Worm (Caenorhabditis elegans): Measurements from ENCODE around the gene Y43C5A.7.
A peak's percentile ranks its signal among the peaks of the same experiment; 100 is the strongest.

The Y43C5A.7 gene

ce11 chrIV:10252350-10252792, 24.7 kb upstream of the Y43C5A.7 start (continued):
- TF ChIP-seq hif-1 (tag; optimal IDR thresholded peaks at IDR 0.05) (peak; percentile 33 to 83), ceh-82 (tag; optimal IDR thresholded peaks at IDR 0.05) (no peak), fos-1 (tag; optimal IDR thresholded peaks at IDR 0.05) (peak; percentile 16), snpc-1.2 (GFP tag; IDR thresholded peaks at IDR 0.05) (no peak), sdz-12 (GFP tag; optimal IDR thresholded peaks at IDR 0.05) (no peak), mdl-1 (tag; optimal IDR thresholded peaks at IDR 0.05) (peak; percentile 71 to 99), hmg-1.1 (GFP tag; IDR thresholded peaks at IDR 0.05) (peak; percentile 91), lin-13 (GFP tag; optimal IDR thresholded peaks at IDR 0.05) (peak; percentile 56), ceh-32 (tag; optimal IDR thresholded peaks at IDR 0.05; ENCODE audit: poor library complexity) (no peak), unc-39 (tag; optimal IDR thresholded peaks at IDR 0.05) (no peak), aha-1 (tag) (peak; percentile 99), F26F4.8 (GFP tag; conservative IDR thresholded peaks at IDR 0.05) (no peak), hlh-11 (tag; optimal IDR thresholded peaks at IDR 0.05) (peak; percentile 96), skn-1 (tag; optimal IDR thresholded peaks at IDR 0.05) (no peak), ZK337.2 (GFP tag; IDR thresholded peaks at IDR 0.05) (no peak), nhr-10 (tag; optimal IDR thresholded peaks at IDR 0.05) (peak; percentile 79), set-16 (GFP tag; IDR thresholded peaks at IDR 0.05) (peak; percentile 90), nhr-111 (GFP tag; optimal IDR thresholded peaks at IDR 0.05) (no peak), unc-130 (GFP tag; optimal IDR thresholded peaks at IDR 0.05) (no peak), zip-2 (tag; optimal IDR thresholded peaks at IDR 0.05) (no peak), D1046.2 (GFP tag; IDR thresholded peaks at IDR 0.05) (no peak), mes-2 (tag; optimal IDR thresholded peaks at IDR 0.05; ENCODE audit: poor library complexity, severe bottlenecking) (peak; percentile 70), dmd-8 (GFP tag; IDR thresholded peaks at IDR 0.05) (no peak), daf-19 (GFP tag; conservative IDR thresholded peaks at IDR 0.05) (no peak), unc-62 (GFP tag; optimal IDR thresholded peaks at IDR 0.05 in 1 of 2) (peak in 1 of 2 experiments; percentile 100), unc-62 (tag; optimal IDR thresholded peaks at IDR 0.05) (no peak), lin-38 (GFP tag; IDR thresholded peaks at IDR 0.05) (peak; percentile 56), zfp-3 (GFP tag; conservative IDR thresholded peaks at IDR 0.05) (0 out of 2 replicates have a peak, but pooled peaks have one; percentile 50), php-3 (GFP tag; IDR thresholded peaks at IDR 0.05) (peak; percentile 45; the same call in 1 of the 2 replicates), daf-16 (GFP tag; optimal IDR thresholded peaks at IDR 0.05) (peak; percentile 48 to 65), daf-16 (tag; optimal IDR thresholded peaks at IDR 0.05) (peak; percentile 67), snpc-4 (tag; optimal IDR thresholded peaks at IDR 0.05) (no peak), Y5F2A.4 (GFP tag; optimal IDR thresholded peaks at IDR 0.05) (no peak), Y75B8A.6 (GFP tag; IDR thresholded peaks at IDR 0.05) (0 out of 2 replicates have a peak, but pooled peaks have one; percentile 26), attf-4 (tag; optimal IDR thresholded peaks at IDR 0.05) (no peak), F37D6.2 (tag; optimal IDR thresholded peaks at IDR 0.05) (peak; percentile 77), pha-4 (GFP tag; IDR thresholded peaks at IDR 0.05) (peak; percentile 88), pha-4 (tag; optimal IDR thresholded peaks at IDR 0.05) (peak; percentile 66), dpl-1 (GFP tag; optimal IDR thresholded peaks at IDR 0.05) (peak; percentile 61), pqm-1 (tag; optimal IDR thresholded peaks at IDR 0.05) (peak; percentile 70), mxl-2 (GFP tag; conservative IDR thresholded peaks at IDR 0.05) (peak; percentile 72), nhr-25 (tag; optimal IDR thresholded peaks at IDR 0.05; ENCODE audit: borderline replicate concordance, insufficient read depth) (peak; percentile 37), tag-97 (GFP tag; IDR thresholded peaks at IDR 0.05) (no peak), ceh-44 (GFP tag; IDR thresholded peaks at IDR 0.05) (no peak), nhr-28 (tag; optimal IDR thresholded peaks at IDR 0.05) (peak; percentile 90), ceh-20 (GFP tag; IDR thresholded peaks at IDR 0.05) (peak; percentile 93), egl-27 (tag; optimal IDR thresholded peaks at IDR 0.05) (no peak), aly-2 (tag; optimal IDR thresholded peaks at IDR 0.05) (no peak), zfp-2 (tag; optimal IDR thresholded peaks at IDR 0.05) (no peak), nhr-11 (tag; optimal IDR thresholded peaks at IDR 0.05) (peak; percentile 96), zag-1 (tag; optimal IDR thresholded peaks at IDR 0.05) (peak; percentile 36), ctbp-1 (GFP tag; IDR thresholded peaks at IDR 0.05) (peak; percentile 91)

Measured in whole organism, L4 larva.